Fruit fly (Drosophila melanogaster) whole organism, embryonic: ENCODE data around the gene TotX.
A peak's percentile ranks its signal among the peaks of the same experiment; 100 is the strongest.

Experiments
- Ada2b ChIP-seq: fragments of 200-800 bp; sonication (Bioruptor generic); IDR thresholded peaks from 2 replicates; pipeline ENCODE4 v1.3.6; 2022; ENCODE audit warnings: missing biosample characterization, missing genetic modification characterization
- Atf3 ChIP-seq: fragments of 200-800 bp; sonication (Bioruptor generic); optimal IDR thresholded peaks from 3 replicates; lab custom pipeline; 2016; ENCODE audit warnings: missing biosample characterization, missing genetic modification characterization
- Bgb ChIP-seq: fragments of 200-800 bp; sonication (Bioruptor generic); IDR thresholded peaks from 2 replicates; pipeline ENCODE4 v1.3.6; 2022; ENCODE audit warnings: missing biosample characterization, missing genetic modification characterization; ENCODE audit not compliant: partially characterized antibody
- CG10267 ChIP-seq: fragments of 200-800 bp; sonication (Bioruptor generic); optimal IDR thresholded peaks from 2 replicates; lab custom pipeline; 2018; ENCODE audit warnings: missing biosample characterization, mild to moderate bottlenecking, missing genetic modification characterization, moderate library complexity
- CG11723 ChIP-seq: fragments of 200-800 bp; sonication (Bioruptor generic); optimal IDR thresholded peaks from 2 replicates; lab custom pipeline; 2017; ENCODE audit warnings: missing biosample characterization, mild to moderate bottlenecking, missing genetic modification characterization
- CG15011 ChIP-seq: fragments of 200-800 bp; sonication (Bioruptor generic); optimal IDR thresholded peaks from 3 replicates; lab custom pipeline; 2018; ENCODE audit warnings: missing biosample characterization, mild to moderate bottlenecking, missing genetic modification characterization
- CG16813 ChIP-seq: fragments of 200-800 bp; sonication (Bioruptor generic); IDR thresholded peaks from 3 replicates; pipeline ENCODE4 v1.3.6; 2022; ENCODE audit warnings: missing biosample characterization, missing genetic modification characterization; ENCODE audit not compliant: partially characterized antibody
- CG17568 ChIP-seq: fragments of 200-800 bp; sonication (Bioruptor generic); optimal IDR thresholded peaks from 2 replicates; lab custom pipeline; 2018; ENCODE audit warnings: missing biosample characterization, mild to moderate bottlenecking, missing genetic modification characterization, moderate library complexity
- CG30403 ChIP-seq: fragments of 200-800 bp; sonication (Bioruptor generic); optimal IDR thresholded peaks from 3 replicates; lab custom pipeline; 2016; ENCODE audit warnings: missing biosample characterization, missing genetic modification characterization
- CG31224 ChIP-seq: fragments of 200-800 bp; sonication (Bioruptor generic); IDR thresholded peaks from 2 replicates; pipeline ENCODE4 v1.3.6; 2022; ENCODE audit warnings: missing biosample characterization, missing genetic modification characterization
- CG4404 ChIP-seq: fragments of 200-800 bp; sonication (Bioruptor generic); IDR thresholded peaks from 2 replicates; pipeline ENCODE4 v1.3.6; 2022; ENCODE audit warnings: missing biosample characterization, missing genetic modification characterization
- CG6854 ChIP-seq: fragments of 200-800 bp; sonication (Bioruptor generic); optimal IDR thresholded peaks from 3 replicates; lab custom pipeline; 2017; ENCODE audit warnings: missing biosample characterization, mild to moderate bottlenecking, missing genetic modification characterization
- CG8924 ChIP-seq: fragments of 200-800 bp; optimal IDR thresholded peaks from 3 replicates; lab custom pipeline; 2019; ENCODE audit warnings: missing biosample characterization, mild to moderate bottlenecking, missing genetic modification characterization, moderate library complexity
- CG9876 ChIP-seq: fragments of 200-800 bp; sonication (Bioruptor generic); optimal IDR thresholded peaks from 2 replicates; lab custom pipeline; 2016; ENCODE audit warnings: missing biosample characterization, missing genetic modification characterization
- CTCF ChIP-seq: fragments of 200-800 bp; sonication (Bioruptor generic); optimal IDR thresholded peaks from 2 replicates; lab custom pipeline; 2017; ENCODE audit warnings: missing biosample characterization, mild to moderate bottlenecking, missing genetic modification characterization, moderate library complexity
- D ChIP-seq, 2 experiments: fragments of 200-800 bp in 1 of 2; fragments of >200 bp in 1 of 2; sonication (Bioruptor generic) in 1 of 2; optimal IDR thresholded peaks; 2 replicates in 1 of 2; 3 replicates in 1 of 2; lab custom pipeline; 2017; ENCODE audit warnings: mild to moderate bottlenecking in 1 of 2, missing biosample characterization in 1 of 2, missing genetic modification characterization in 1 of 2, missing genetic modification reagents in 1 of 2
- D19B ChIP-seq: fragments of 200-800 bp; sonication (Bioruptor generic); optimal IDR thresholded peaks from 2 replicates; lab custom pipeline; 2017; ENCODE audit warnings: missing biosample characterization, mild to moderate bottlenecking, missing genetic modification characterization
- Deaf1 ChIP-seq: fragments of 200-800 bp; optimal IDR thresholded peaks from 3 replicates; lab custom pipeline; 2019; ENCODE audit warnings: missing biosample characterization, mild to moderate bottlenecking, missing genetic modification characterization, moderate library complexity
- E2f1 ChIP-seq: fragments of 200-800 bp; sonication (Bioruptor generic); IDR thresholded peaks from 2 replicates; pipeline ENCODE4 v1.3.6; 2022; ENCODE audit warnings: missing biosample characterization, missing genetic modification characterization
- Eip74EF ChIP-seq, 2 experiments: fragments of 200-800 bp in 1 of 2; fragments of >200 bp in 1 of 2; sonication (Bioruptor generic) in 1 of 2; optimal IDR thresholded peaks; 2 replicates each; lab custom pipeline; 2017 to 2019; ENCODE audit warnings: missing biosample characterization in 2 of 2, missing genetic modification characterization in 2 of 2, mild to moderate bottlenecking in 1 of 2, moderate library complexity in 1 of 2
- Fer2 ChIP-seq: fragments of 200-800 bp; sonication (Bioruptor generic); optimal IDR thresholded peaks from 2 replicates; lab custom pipeline; 2018; ENCODE audit warnings: missing biosample characterization, mild to moderate bottlenecking, missing genetic modification characterization, moderate library complexity
- GATAe ChIP-seq: fragments of 200-800 bp; sonication (Bioruptor generic); conservative IDR thresholded peaks from 2 replicates; pipeline ENCODE4 v1.3.6; 2022; ENCODE audit warnings: missing biosample characterization, missing genetic modification characterization
- Hmx ChIP-seq: fragments of 200-800 bp; sonication (Bioruptor generic); optimal IDR thresholded peaks from 2 replicates; lab custom pipeline; 2016; ENCODE audit warnings: missing biosample characterization, missing genetic modification characterization
- NC2β ChIP-seq: fragments of 200-800 bp; sonication (Bioruptor generic); optimal IDR thresholded peaks from 2 replicates; lab custom pipeline; 2016; ENCODE audit warnings: missing biosample characterization, missing genetic modification characterization
- Sry-β ChIP-seq: fragments of 200-800 bp; sonication (Bioruptor generic); optimal IDR thresholded peaks from 2 replicates; lab custom pipeline; 2018; ENCODE audit warnings: missing biosample characterization, mild to moderate bottlenecking, missing genetic modification characterization, moderate library complexity
- abd-A ChIP-seq: fragments of 200-800 bp; sonication (Bioruptor generic); optimal IDR thresholded peaks from 3 replicates; lab custom pipeline; 2019; ENCODE audit warnings: missing biosample characterization, mild to moderate bottlenecking, missing genetic modification characterization, moderate library complexity
- ara ChIP-seq: fragments of 200-800 bp; sonication (Bioruptor generic); IDR thresholded peaks from 2 replicates; pipeline ENCODE4 v1.3.6; 2022; ENCODE audit warnings: missing biosample characterization, missing genetic modification characterization
- bab2 ChIP-seq: fragments of 200-800 bp; sonication (Bioruptor generic); optimal IDR thresholded peaks from 2 replicates; lab custom pipeline; 2016; ENCODE audit warnings: missing biosample characterization, missing genetic modification characterization
- cad ChIP-seq: fragments of >200 bp; optimal IDR thresholded peaks from 2 replicates; lab custom pipeline; 2017; ENCODE audit warnings: missing biosample characterization, missing genetic modification characterization
- chm ChIP-seq: fragments of 200-800 bp; sonication (Bioruptor generic); IDR thresholded peaks from 2 replicates; pipeline ENCODE4 v1.3.6; 2022; ENCODE audit warnings: missing biosample characterization, missing genetic modification characterization
- da ChIP-seq: fragments of 200-800 bp; sonication (Bioruptor generic); optimal IDR thresholded peaks from 2 replicates; lab custom pipeline; 2016; ENCODE audit warnings: missing biosample characterization, missing genetic modification characterization
- ewg ChIP-seq: fragments of 200-800 bp; sonication (Bioruptor generic); optimal IDR thresholded peaks from 3 replicates; lab custom pipeline; 2017; ENCODE audit warnings: mild to moderate bottlenecking, missing biosample characterization, missing genetic modification reagents, missing genetic modification characterization
- fd102C ChIP-seq: fragments of 200-800 bp; sonication (Bioruptor generic); optimal IDR thresholded peaks from 2 replicates; lab custom pipeline; 2018; ENCODE audit warnings: missing biosample characterization, mild to moderate bottlenecking, missing genetic modification characterization, moderate library complexity
- gsb ChIP-seq: fragments of 200-800 bp; sonication (Bioruptor generic); IDR thresholded peaks from 2 replicates; pipeline ENCODE4 v1.3.6; 2022; ENCODE audit warnings: missing biosample characterization, missing genetic modification characterization
- gsb-n ChIP-seq: fragments of 200-800 bp; sonication (Bioruptor generic); optimal IDR thresholded peaks from 3 replicates; lab custom pipeline; 2018; ENCODE audit warnings: missing biosample characterization, mild to moderate bottlenecking, missing genetic modification characterization
- hkb ChIP-seq, 2 experiments: fragments of 200-800 bp in 1 of 2; fragments of >200 bp in 1 of 2; sonication (Bioruptor generic) in 1 of 2; IDR thresholded peaks in 1 of 2; optimal IDR thresholded peaks in 1 of 2; 2 replicates each; pipeline versions ENCODE4 v1.3.6 to Lab custom; 2017 to 2022; ENCODE audit warnings: missing biosample characterization in 1 of 2, missing genetic modification characterization in 1 of 2
- ken ChIP-seq: fragments of 200-800 bp; sonication (Bioruptor generic); IDR thresholded peaks from 3 replicates; pipeline ENCODE4 v1.3.6; 2022; ENCODE audit warnings: missing biosample characterization, missing genetic modification characterization
- kni ChIP-seq: fragments of 200-800 bp; sonication (Bioruptor generic); optimal IDR thresholded peaks from 3 replicates; lab custom pipeline; 2017; ENCODE audit warnings: mild to moderate bottlenecking, missing biosample characterization, missing genetic modification reagents, missing genetic modification characterization
- lmd ChIP-seq: fragments of 200-800 bp; sonication (Bioruptor generic); IDR thresholded peaks from 2 replicates; pipeline ENCODE4 v1.3.6; 2022; ENCODE audit warnings: missing biosample characterization, missing genetic modification characterization
- pzg ChIP-seq: fragments of 200-800 bp; sonication (Bioruptor generic); optimal IDR thresholded peaks from 3 replicates; lab custom pipeline; 2018; ENCODE audit warnings: missing biosample characterization, mild to moderate bottlenecking, missing genetic modification characterization, moderate library complexity
- sim ChIP-seq: fragments of 200-800 bp; sonication (Bioruptor generic); IDR thresholded peaks from 2 replicates; pipeline ENCODE4 v1.3.6; 2022; ENCODE audit warnings: missing biosample characterization, missing genetic modification characterization
- sima ChIP-seq: fragments of 200-800 bp; sonication (Bioruptor generic); optimal IDR thresholded peaks from 2 replicates; lab custom pipeline; 2016; ENCODE audit warnings: missing biosample characterization, missing genetic modification characterization
- sisA ChIP-seq: fragments of 200-800 bp; sonication (Bioruptor generic); IDR thresholded peaks from 2 replicates; pipeline ENCODE4 v1.3.6; 2022; ENCODE audit warnings: missing biosample characterization, missing genetic modification characterization
- tgo ChIP-seq: fragments of 200-800 bp; sonication (Bioruptor generic); IDR thresholded peaks from 3 replicates; pipeline ENCODE4 v1.3.6; 2022; ENCODE audit warnings: missing biosample characterization, missing genetic modification characterization
- tio ChIP-seq: fragments of 200-800 bp; sonication (Bioruptor generic); optimal IDR thresholded peaks from 2 replicates; lab custom pipeline; 2017; ENCODE audit warnings: missing biosample characterization, missing genetic modification characterization, inconsistent platforms
- twi ChIP-seq: fragments of 200-800 bp; optimal IDR thresholded peaks from 2 replicates; lab custom pipeline; 2019; ENCODE audit warnings: missing biosample characterization, mild to moderate bottlenecking, missing genetic modification characterization, moderate library complexity
- zfh1 ChIP-seq: fragments of 200-800 bp; sonication (Bioruptor generic); IDR thresholded peaks from 3 replicates; pipeline ENCODE4 v1.3.6; 2022; ENCODE audit warnings: missing biosample characterization, missing genetic modification characterization
- zfh2 ChIP-seq: fragments of 200-800 bp; sonication (Bioruptor generic); optimal IDR thresholded peaks from 2 replicates; lab custom pipeline; 2016; ENCODE audit warnings: missing biosample characterization, missing genetic modification characterization

The TotX gene

DNA sequence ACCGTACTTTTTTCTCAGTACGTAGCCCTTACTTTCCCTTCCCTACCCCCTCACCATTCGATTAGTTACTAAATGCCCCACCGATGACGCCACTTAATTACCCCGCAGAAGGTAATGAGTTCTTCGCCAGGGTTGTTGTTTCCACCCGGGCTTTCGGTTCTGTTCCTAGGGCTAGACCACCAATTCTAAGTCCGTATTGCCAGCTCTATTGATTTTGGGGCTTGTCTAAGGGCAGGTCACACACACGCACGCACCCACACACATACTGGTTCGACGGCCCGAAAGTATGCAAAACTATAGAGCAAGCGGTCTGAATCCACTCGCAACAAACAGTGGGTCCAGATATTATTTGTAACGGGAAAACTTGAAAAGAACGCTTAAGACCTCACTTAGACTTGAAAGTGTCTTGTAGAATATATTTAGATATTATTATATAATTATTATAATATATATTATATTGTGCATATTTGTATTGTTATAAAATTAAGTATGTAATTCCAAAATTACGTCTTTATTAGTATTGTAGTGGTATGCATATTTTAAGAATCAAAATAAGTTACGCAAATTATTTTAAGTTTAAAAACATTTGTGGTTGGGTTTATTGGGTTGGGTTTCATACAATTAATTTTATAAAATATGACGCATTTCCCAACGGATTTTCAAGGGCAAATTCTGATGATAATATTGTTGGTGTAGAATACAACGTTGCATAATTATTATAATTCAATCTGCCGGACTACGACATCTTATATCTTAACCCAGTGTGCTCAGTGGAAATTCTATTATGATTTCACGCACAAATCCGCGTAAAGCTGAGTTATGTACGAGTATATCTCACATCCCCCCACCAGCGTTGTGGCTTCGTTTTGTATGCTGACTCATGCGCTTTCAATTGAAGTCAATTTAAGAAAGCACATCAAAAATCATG, 44.7 kb upstream of the TotX start (continued):
- TF ChIP-seq abd-A (peak; percentile 94), da (GFP tag; lab: Kevin White, UChicago) (no peak), twi (no peak), gsb (GFP tag; lab: Robert Waterston, UW) (peak; percentile 36; the same call in 1 of the 2 replicates), ewg (no peak), sima (no peak), hkb (optimal IDR thresholded peaks at IDR 0.05; lab: Kevin White, UChicago) (no peak), hkb (GFP tag; IDR thresholded peaks at IDR 0.05; lab: Robert Waterston, UW) (no peak; the same call in 1 of the 2 replicates), fd102C (no peak), CG9876 (GFP tag; lab: Kevin White, UChicago) (no peak), chm (GFP tag; lab: Robert Waterston, UW) (peak; percentile 64; the same call in 1 of the 2 replicates), ken (GFP tag; lab: Robert Waterston, UW) (no peak), cad (GFP tag; lab: Kevin White, UChicago) (no peak), CG10267 (tag; lab: Kevin White, UChicago) (peak; percentile 35), bab2 (no peak), gsb-n (tag; lab: Kevin White, UChicago) (peak; percentile 36), CG16813 (GFP tag; lab: Robert Waterston, UW) (no peak), CG8924 (tag; lab: Kevin White, UChicago) (peak; percentile 55), Sry-β (GFP tag; lab: Kevin White, UChicago) (no peak), CG17568 (no peak), zfh2 (GFP tag; lab: Kevin White, UChicago) (no peak), CG11723 (GFP tag; lab: Kevin White, UChicago) (no peak), Atf3 (GFP tag; lab: Kevin White, UChicago) (no peak), lmd (GFP tag; lab: Robert Waterston, UW) (no peak), Hmx (no peak), NC2β (no peak), kni (GFP tag; lab: Kevin White, UChicago) (no peak), E2f1 (no peak; the same call in 1 of the 2 replicates), Bgb (peak; percentile 15; the same call in 1 of the 2 replicates), Deaf1 (tag; lab: Kevin White, UChicago) (no peak), GATAe (GFP tag; lab: Robert Waterston, UW) (no peak), zfh1 (GFP tag; lab: Robert Waterston, UW) (no peak), D (optimal IDR thresholded peaks at IDR 0.05; lab: Kevin White, UChicago) (no peak), D (GFP tag; optimal IDR thresholded peaks at IDR 0.05; lab: Kevin White, UChicago) (no peak), CG6854 (GFP tag; lab: Kevin White, UChicago) (peak; percentile 37), Ada2b (GFP tag; lab: Robert Waterston, UW) (no peak), CG15011 (peak; percentile 6), ara (peak; percentile 18; the same call in 1 of the 2 replicates), Fer2 (tag; lab: Kevin White, UChicago) (no peak), tio (GFP tag; lab: Kevin White, UChicago) (no peak), CG31224 (GFP tag; lab: Robert Waterston, UW) (no peak), sisA (no peak), Eip74EF (GFP tag; optimal IDR thresholded peaks at IDR 0.05; lab: Kevin White, UChicago) (peak in 1 of 2 experiments; percentile 26), D19B (GFP tag; lab: Kevin White, UChicago) (peak; percentile 0), pzg (GFP tag; lab: Kevin White, UChicago) (no peak), tgo (peak; percentile 15; the same call in 1 of the 3 replicates), CG4404 (GFP tag; lab: Robert Waterston, UW) (no peak), CTCF (GFP tag; lab: Kevin White, UChicago) (peak; percentile 70), sim (GFP tag; lab: Robert Waterston, UW) (no peak), CG30403 (GFP tag; lab: Kevin White, UChicago) (peak; percentile 20)
